Fruit fly (Drosophila melanogaster): ENCODE measurements around the gene SuUR.

DNA sequence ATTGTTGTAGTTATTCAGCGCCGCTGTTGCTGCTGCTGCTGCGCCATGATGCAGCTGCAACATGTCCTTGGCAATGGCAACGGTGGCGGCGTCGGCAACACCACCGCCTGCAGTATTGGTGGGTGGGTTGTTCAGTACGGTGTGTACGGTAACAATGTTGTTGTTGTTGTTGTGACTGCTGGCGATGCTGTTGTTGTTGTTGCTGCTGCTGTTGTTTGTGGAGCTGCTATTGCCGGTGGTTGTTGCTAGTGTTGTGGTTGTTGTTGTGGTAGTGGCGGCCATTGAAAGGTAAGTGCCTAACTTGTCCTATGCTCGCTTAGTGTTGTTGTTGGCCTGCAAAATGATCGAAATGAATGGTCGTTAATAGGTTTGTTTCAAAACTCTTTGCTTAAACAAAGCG lies 52.9 kb downstream of the SuUR start:
- no peak for TF ChIP-seq CG8478 (optimal IDR thresholded peaks at IDR 0.05)
- no peak for TF ChIP-seq CTCF (optimal IDR thresholded peaks at IDR 0.05)
